Worm (Caenorhabditis elegans) whole organism, L1 larva: ENCODE results near the gene tag-321.

Source experiments
- C34B4.2 ChIP-seq: sonication (generic microtip); optimal IDR thresholded peaks from 2 replicates; lab custom pipeline; 2017; ENCODE audit warnings: mild to moderate bottlenecking, missing genetic modification characterization, missing compliant biosample characterization
- F16B12.6 ChIP-seq: fragments of 150-350 bp; optimal IDR thresholded peaks from 2 replicates; lab custom pipeline; 2014; ENCODE audit warnings: missing biosample characterization, missing genetic modification characterization
- Y116A8C.19 ChIP-seq: sonication (generic microtip); optimal IDR thresholded peaks from 2 replicates; lab custom pipeline; 2016; ENCODE audit warnings: missing compliant biosample characterization, missing genetic modification characterization, borderline replicate concordance
- alr-1 ChIP-seq: fragments of 200-800 bp; sonication (Bioruptor generic); optimal IDR thresholded peaks from 2 replicates; lab custom pipeline; 2018; ENCODE audit warnings: borderline replicate concordance, mild to moderate bottlenecking, missing genetic modification characterization, missing compliant biosample characterization
- aly-2 ChIP-seq: fragments of 150-350 bp; optimal IDR thresholded peaks from 2 replicates; lab custom pipeline; 2014; ENCODE audit warnings: missing biosample characterization, missing genetic modification characterization
- ceh-63 ChIP-seq: fragments of 200-800 bp; sonication (Bioruptor generic); optimal IDR thresholded peaks from 2 replicates; lab custom pipeline; 2018; ENCODE audit warnings: mild to moderate bottlenecking, missing genetic modification characterization, missing compliant biosample characterization
- ceh-8 ChIP-seq: fragments of 200-800 bp; sonication (Bioruptor generic); optimal IDR thresholded peaks from 2 replicates; lab custom pipeline; 2018; ENCODE audit warnings: mild to moderate bottlenecking, missing genetic modification characterization, moderate library complexity, missing compliant biosample characterization
- ceh-82 ChIP-seq, 3 experiments: fragments of 150-350 bp in 1 of 3; sonication (generic microtip) in 2 of 3; optimal IDR thresholded peaks; 2 replicates each; lab custom pipeline; 2014 to 2017; ENCODE audit warnings: missing biosample characterization in 3 of 3, missing genetic modification characterization in 3 of 3
- ces-1 ChIP-seq: fragments of 150-350 bp; optimal IDR thresholded peaks from 2 replicates; lab custom pipeline; 2014; ENCODE audit warnings: missing biosample characterization, missing genetic modification reagents, missing genetic modification characterization
- ets-5 ChIP-seq: fragments of 200-800 bp; sonication (Bioruptor generic); IDR thresholded peaks from 2 replicates; pipeline ENCODE4 v1.3.6; 2022; ENCODE audit warnings: missing genetic modification characterization, missing compliant biosample characterization
- fkh-10 ChIP-seq: sonication (generic microtip); optimal IDR thresholded peaks from 2 replicates; lab custom pipeline; 2017; ENCODE audit warnings: missing biosample characterization, missing genetic modification reagents, missing genetic modification characterization
- fkh-8 ChIP-seq: sonication (generic microtip); optimal IDR thresholded peaks from 2 replicates; lab custom pipeline; 2016; ENCODE audit warnings: mild to moderate bottlenecking, missing genetic modification characterization, missing compliant biosample characterization
- grh-1 ChIP-seq: fragments of 200-800 bp; sonication (Bioruptor generic); IDR thresholded peaks from 2 replicates; pipeline ENCODE4 v1.3.6; 2022; ENCODE audit warnings: missing genetic modification reagents, missing genetic modification characterization, missing compliant biosample characterization
- hlh-17 ChIP-seq: fragments of 200-800 bp; sonication (Bioruptor generic); optimal IDR thresholded peaks from 2 replicates; lab custom pipeline; 2018; ENCODE audit warnings: missing genetic modification characterization, mild to moderate bottlenecking, missing compliant biosample characterization, moderate library complexity, borderline replicate concordance
- hlh-4 ChIP-seq: sonication (generic microtip); optimal IDR thresholded peaks from 2 replicates; lab custom pipeline; 2016; ENCODE audit warnings: mild to moderate bottlenecking, missing genetic modification characterization, missing compliant biosample characterization
- irx-1 ChIP-seq: sonication (generic microtip); optimal IDR thresholded peaks from 2 replicates; lab custom pipeline; 2016; ENCODE audit warnings: missing genetic modification characterization, missing compliant biosample characterization
- isw-1 ChIP-seq: fragments of 200-800 bp; sonication (Bioruptor generic); IDR thresholded peaks from 2 replicates; pipeline ENCODE4 v1.3.6; 2022; ENCODE audit warnings: missing genetic modification characterization, missing compliant biosample characterization
- jun-1 ChIP-seq: fragments of 150-350 bp; optimal IDR thresholded peaks from 2 replicates; lab custom pipeline; 2014; ENCODE audit warnings: missing biosample characterization, missing genetic modification reagents, missing genetic modification characterization
- lin-13 ChIP-seq: fragments of 150-350 bp; optimal IDR thresholded peaks from 2 replicates; lab custom pipeline; 2014; ENCODE audit warnings: missing biosample characterization, missing genetic modification reagents, missing genetic modification characterization
- lin-14 ChIP-seq: fragments of 200-800 bp; sonication (Bioruptor generic); optimal IDR thresholded peaks from 2 replicates; lab custom pipeline; 2018; ENCODE audit warnings: mild to moderate bottlenecking, missing genetic modification characterization, moderate library complexity, missing compliant biosample characterization
- lin-15B ChIP-seq: fragments of 150-350 bp; sonication (generic microtip); optimal IDR thresholded peaks from 3 replicates; lab custom pipeline; 2014; ENCODE audit warnings: missing biosample characterization, missing genetic modification characterization
- lin-39 ChIP-seq: fragments of 150-350 bp; optimal IDR thresholded peaks from 2 replicates; lab custom pipeline; 2014; ENCODE audit warnings: missing biosample characterization, missing genetic modification reagents, missing genetic modification characterization
- mab-9 ChIP-seq: fragments of 200-800 bp; sonication (Bioruptor generic); IDR thresholded peaks from 2 replicates; pipeline ENCODE4 v1.3.6; 2022; ENCODE audit warnings: missing genetic modification reagents, missing genetic modification characterization, missing compliant biosample characterization
- nhr-11 ChIP-seq: fragments of 150-350 bp; optimal IDR thresholded peaks from 2 replicates; lab custom pipeline; 2014; ENCODE audit warnings: missing biosample characterization, missing genetic modification characterization
- nhr-19 ChIP-seq: fragments of 200-800 bp; sonication (Bioruptor generic); conservative IDR thresholded peaks from 2 replicates; pipeline ENCODE4 v1.3.6; 2022; ENCODE audit warnings: missing genetic modification characterization, missing compliant biosample characterization
- nhr-20 ChIP-seq: sonication (generic microtip); optimal IDR thresholded peaks from 2 replicates; lab custom pipeline; 2016; ENCODE audit warnings: mild to moderate bottlenecking, missing genetic modification characterization, missing compliant biosample characterization
- nhr-47 ChIP-seq: sonication (generic microtip); optimal IDR thresholded peaks from 2 replicates; lab custom pipeline; 2016; ENCODE audit warnings: mild to moderate bottlenecking, missing genetic modification characterization, moderate library complexity, missing compliant biosample characterization
- nhr-76 ChIP-seq: sonication (generic microtip); optimal IDR thresholded peaks from 2 replicates; lab custom pipeline; 2017; ENCODE audit warnings: missing biosample characterization, missing genetic modification characterization
- nhr-77 ChIP-seq: fragments of 150-350 bp; optimal IDR thresholded peaks from 2 replicates; lab custom pipeline; 2014; ENCODE audit warnings: missing biosample characterization, missing genetic modification characterization
- nhr-84 ChIP-seq: sonication (generic microtip); optimal IDR thresholded peaks from 2 replicates; lab custom pipeline; 2017; ENCODE audit warnings: missing biosample characterization, missing genetic modification characterization
- nhr-85 ChIP-seq: sonication (generic microtip); peaks from one replicate; lab custom pipeline; 2016; ENCODE audit warnings: missing genetic modification characterization, inconsistent platforms, missing compliant biosample characterization
- pag-3 ChIP-seq: sonication (generic microtip); optimal IDR thresholded peaks from 2 replicates; lab custom pipeline; 2017; ENCODE audit warnings: missing genetic modification characterization, mild to moderate bottlenecking, missing compliant biosample characterization, antibody characterized with exemption, borderline replicate concordance; ENCODE audit not compliant: insufficient read depth
- pax-3 ChIP-seq: fragments of 200-800 bp; sonication (Bioruptor generic); optimal IDR thresholded peaks from 2 replicates; lab custom pipeline; 2018; ENCODE audit warnings: mild to moderate bottlenecking, missing genetic modification characterization, moderate library complexity, missing compliant biosample characterization
- skn-1 ChIP-seq: fragments of 150-350 bp; optimal IDR thresholded peaks from 2 replicates; lab custom pipeline; 2014; ENCODE audit warnings: missing biosample characterization, missing genetic modification characterization
- snpc-4 ChIP-seq: fragments of 150-350 bp; optimal IDR thresholded peaks from 2 replicates; lab custom pipeline; 2014; ENCODE audit warnings: missing biosample characterization, missing genetic modification characterization
- sox-4 ChIP-seq: sonication (generic microtip); optimal IDR thresholded peaks from 2 replicates; lab custom pipeline; 2016; ENCODE audit warnings: missing genetic modification characterization, missing compliant biosample characterization
- sptf-1 ChIP-seq: fragments of 150-350 bp; optimal IDR thresholded peaks from 2 replicates; lab custom pipeline; 2014; ENCODE audit warnings: missing biosample characterization, missing genetic modification characterization
- sup-37 ChIP-seq: fragments of 200-800 bp; sonication (Bioruptor generic); optimal IDR thresholded peaks from 2 replicates; lab custom pipeline; 2018; ENCODE audit warnings: mild to moderate bottlenecking, missing genetic modification characterization, missing compliant biosample characterization
- swsn-7 ChIP-seq: sonication (generic microtip); optimal IDR thresholded peaks from 2 replicates; lab custom pipeline; 2016; ENCODE audit warnings: missing genetic modification characterization, missing compliant biosample characterization
- tbx-2 ChIP-seq: sonication (generic microtip); optimal IDR thresholded peaks from 2 replicates; lab custom pipeline; 2016; ENCODE audit warnings: missing genetic modification characterization, missing compliant biosample characterization
- unc-130 ChIP-seq: fragments of 150-350 bp; optimal IDR thresholded peaks from 2 replicates; lab custom pipeline; 2017; ENCODE audit warnings: missing biosample characterization, missing genetic modification characterization, inconsistent platforms
- unc-30 ChIP-seq: sonication (generic microtip); optimal IDR thresholded peaks from 2 replicates; lab custom pipeline; 2017; ENCODE audit warnings: missing biosample characterization, missing genetic modification characterization
- unc-62 ChIP-seq: fragments of 150-350 bp; optimal IDR thresholded peaks from 2 replicates; lab custom pipeline; 2014; ENCODE audit warnings: missing biosample characterization, missing genetic modification reagents, missing genetic modification characterization
- unc-86 ChIP-seq: sonication (generic microtip); optimal IDR thresholded peaks from 2 replicates; lab custom pipeline; 2016; ENCODE audit warnings: missing genetic modification characterization, missing compliant biosample characterization
- vab-15 ChIP-seq: sonication (generic microtip); optimal IDR thresholded peaks from 2 replicates; lab custom pipeline; 2017; ENCODE audit warnings: missing genotype, mild to moderate bottlenecking, missing genetic modification characterization, missing compliant biosample characterization
- xbp-1 ChIP-seq: sonication (generic microtip); optimal IDR thresholded peaks from 2 replicates; lab custom pipeline; 2016; ENCODE audit warnings: missing genetic modification characterization, missing compliant biosample characterization
- zip-4 ChIP-seq: fragments of 200-800 bp; sonication (Bioruptor generic); optimal IDR thresholded peaks from 2 replicates; lab custom pipeline; 2018; ENCODE audit warnings: mild to moderate bottlenecking, missing genetic modification characterization, moderate library complexity, missing compliant biosample characterization
- ztf-11 ChIP-seq, 2 experiments: sonication (generic microtip); optimal IDR thresholded peaks; 2 replicates each; lab custom pipeline; 2016 to 2017; ENCODE audit warnings: missing genetic modification characterization in 2 of 2, missing biosample characterization in 1 of 2, missing compliant biosample characterization in 1 of 2
- ztf-4 ChIP-seq: fragments of 150-350 bp; optimal IDR thresholded peaks from 2 replicates; lab custom pipeline; 2014; ENCODE audit warnings: missing biosample characterization, missing genetic modification characterization

tag-321 gene

DNA sequence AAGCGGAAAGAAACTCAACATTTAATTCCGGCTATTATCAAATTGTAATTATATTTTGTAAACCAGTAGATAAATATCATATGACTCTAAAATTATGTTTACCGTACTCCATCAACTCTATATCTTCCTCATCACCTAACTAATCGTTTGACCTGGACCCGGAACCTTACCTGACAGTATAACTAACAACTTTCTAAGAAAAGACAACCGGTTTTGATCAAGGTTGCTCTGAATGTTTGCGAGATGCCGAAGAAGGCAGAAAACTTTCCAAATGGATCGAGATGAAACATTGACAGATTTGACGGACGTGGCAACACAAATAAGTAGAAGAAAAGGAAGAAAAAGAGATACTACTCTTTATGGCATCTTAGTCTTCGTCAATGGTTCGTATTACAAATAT lies 41.0 kb upstream of the tag-321 start (continued):
- TF ChIP-seq aly-2 (tag; lab: Kevin White, UChicago) (peak; percentile 23), snpc-4 (tag; lab: Kevin White, UChicago) (no peak), unc-130 (tag; lab: Kevin White, UChicago) (no peak), ceh-63 (GFP tag; lab: Kevin White, UChicago) (no peak), ceh-8 (GFP tag; lab: Kevin White, UChicago) (no peak), zip-4 (no peak), vab-15 (tag; lab: Kevin White, UChicago) (no peak), sup-37 (GFP tag; lab: Kevin White, UChicago) (no peak), jun-1 (no peak), irx-1 (tag; lab: Kevin White, UChicago) (no peak), alr-1 (tag; lab: Kevin White, UChicago) (no peak), skn-1 (no peak), C34B4.2 (no peak), unc-62 (no peak), isw-1 (GFP tag; lab: Robert Waterston, UW) (no peak), xbp-1 (tag; lab: Kevin White, UChicago) (no peak), nhr-11 (tag; lab: Kevin White, UChicago) (no peak), nhr-77 (tag; lab: Kevin White, UChicago) (no peak), pax-3 (tag; lab: Kevin White, UChicago) (no peak), lin-15B (tag; lab: Kevin White, UChicago) (no peak), nhr-84 (no peak), fkh-8 (tag; lab: Kevin White, UChicago) (no peak), nhr-20 (peak; percentile 5), ceh-82 (tag; optimal IDR thresholded peaks at IDR 0.05; lab: Kevin White, UChicago) (no peak)

DNA sequence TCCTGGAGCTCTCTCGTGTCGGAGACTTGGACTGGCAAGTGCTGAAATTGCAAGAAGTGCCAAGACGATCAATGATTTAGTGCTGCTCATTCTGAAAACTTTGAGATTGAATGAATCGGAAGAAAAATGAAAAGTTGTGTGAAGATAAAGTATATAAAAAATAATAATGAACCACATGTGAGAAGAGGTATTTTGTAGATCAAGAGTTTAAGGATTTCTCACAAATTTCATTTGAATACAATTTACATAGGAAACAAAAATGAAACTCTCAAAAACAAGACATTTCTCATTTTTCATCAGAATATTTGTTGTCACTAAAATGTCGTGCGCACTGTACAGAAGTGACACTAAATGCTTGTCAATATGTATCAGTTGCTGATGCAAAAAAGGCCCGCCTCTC lies 38.9 kb upstream of the tag-321 start, which contains the start of gene T14A8.2:
TSS of gene T14A8.2 (minus strand) at position 101 of the 400 bp plus-strand sequence.
- TF ChIP-seq lin-14 (GFP tag; lab: Kevin White, UChicago) (no peak), pax-3 (tag; lab: Kevin White, UChicago) (no peak), hlh-4 (tag; lab: Kevin White, UChicago) (no peak), ztf-4 (tag; lab: Kevin White, UChicago) (no peak), nhr-47 (tag; lab: Kevin White, UChicago) (no peak), snpc-4 (tag; lab: Kevin White, UChicago) (no peak), unc-86 (tag; lab: Kevin White, UChicago) (no peak), pag-3 (tag; lab: Kevin White, UChicago) (no peak), lin-13 (GFP tag; lab: Kevin White, UChicago) (no peak)

DNA sequence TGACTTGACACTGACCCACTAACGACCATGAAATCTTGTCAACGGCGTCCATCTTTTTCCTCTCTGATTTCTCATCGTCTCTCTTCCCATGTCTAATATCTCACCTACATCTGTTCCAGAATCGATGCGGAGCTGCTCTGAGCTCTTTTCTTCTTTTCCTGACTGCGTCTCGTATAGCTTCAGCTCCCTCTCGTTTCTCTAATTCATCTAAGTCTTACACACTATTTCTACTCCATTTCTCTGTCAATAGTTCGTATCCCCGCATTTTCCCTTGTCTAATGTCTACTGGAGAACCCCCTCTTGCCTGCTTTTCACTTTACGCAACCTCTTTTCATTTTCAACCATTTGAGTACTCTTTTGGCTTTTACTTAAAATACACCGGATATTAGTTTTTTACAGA lies 34.2 kb upstream of the tag-321 start, which contains the start of gene ric-3:
TSS of gene ric-3 (plus strand) at position 400 of the 400 bp plus-strand sequence.
- TF ChIP-seq ces-1 (GFP tag; lab: Kevin White, UChicago), result no peak
- no peak for TF ChIP-seq mab-9 (GFP tag; lab: Robert Waterston, UW)
- peak; percentile 73 for TF ChIP-seq swsn-7 (tag; lab: Kevin White, UChicago)
- no peak for TF ChIP-seq ztf-4 (tag; lab: Kevin White, UChicago)
- TF ChIP-seq unc-62, result no peak
- TF ChIP-seq sox-4 (tag; lab: Kevin White, UChicago), result no peak
- TF ChIP-seq fkh-10 (GFP tag; lab: Kevin White, UChicago), result peak; percentile 47
- TF ChIP-seq nhr-85 (tag; lab: Kevin White, UChicago), result peak; percentile 49
- no peak for TF ChIP-seq C34B4.2
- no peak for TF ChIP-seq ztf-11 (tag; optimal IDR thresholded peaks at IDR 0.05; lab: Kevin White, UChicago)
- peak; percentile 17 for TF ChIP-seq lin-39 (tag; lab: Kevin White, UChicago)
- TF ChIP-seq unc-86 (tag; lab: Kevin White, UChicago), result peak; percentile 76
- TF ChIP-seq ets-5 (GFP tag; lab: Robert Waterston, UW), result no peak
- TF ChIP-seq ceh-82 (tag; optimal IDR thresholded peaks at IDR 0.05; lab: Kevin White, UChicago), result peak; percentile 45 to 63 (median 50)
- peak; percentile 72 for TF ChIP-seq tbx-2 (tag; lab: Kevin White, UChicago)
- TF ChIP-seq lin-15B (tag; lab: Kevin White, UChicago), result no peak
- no peak for TF ChIP-seq Y116A8C.19
- TF ChIP-seq nhr-11 (tag; lab: Kevin White, UChicago), result no peak
- no peak for TF ChIP-seq unc-30 (tag; lab: Kevin White, UChicago)
- peak; percentile 19 for TF ChIP-seq skn-1
- TF ChIP-seq sptf-1 (tag; lab: Kevin White, UChicago), result no peak
- peak; percentile 54 for TF ChIP-seq jun-1
- peak; percentile 63 for TF ChIP-seq nhr-19 (GFP tag; lab: Robert Waterston, UW)
- no peak for TF ChIP-seq hlh-17
- TF ChIP-seq ceh-8 (GFP tag; lab: Kevin White, UChicago), result no peak
- no peak for TF ChIP-seq grh-1
- TF ChIP-seq nhr-76 (tag; lab: Kevin White, UChicago), result no peak
- TF ChIP-seq F16B12.6, result no peak
